Worm (Caenorhabditis elegans) whole organism, L3 larva: ENCODE measurements around the gene T06E6.10.

ENCODE experiments used
- R02D3.7 ChIP-seq: fragments of 150-350 bp; optimal IDR thresholded peaks from 2 replicates; lab custom pipeline; 2014; ENCODE audit warnings: missing biosample characterization, missing genetic modification characterization
- ZK546.5 ChIP-seq: sonication (generic microtip); optimal IDR thresholded peaks from 2 replicates; lab custom pipeline; 2017; ENCODE audit warnings: missing biosample characterization, missing genetic modification characterization
- ama-1 ChIP-seq: fragments of 150-350 bp; optimal IDR thresholded peaks from 2 replicates; lab custom pipeline; 2018
- ceh-16 ChIP-seq: sonication (generic microtip); optimal IDR thresholded peaks from 2 replicates; lab custom pipeline; 2017; ENCODE audit warnings: missing biosample characterization, missing genetic modification characterization
- ceh-28 ChIP-seq: fragments of 150-350 bp; optimal IDR thresholded peaks from 2 replicates; lab custom pipeline; 2014; ENCODE audit warnings: missing biosample characterization, missing genetic modification reagents, missing genetic modification characterization
- ceh-82 ChIP-seq: fragments of 150-350 bp; optimal IDR thresholded peaks from 2 replicates; lab custom pipeline; 2014; ENCODE audit warnings: missing biosample characterization, missing genetic modification characterization
- egl-5 ChIP-seq: fragments of 150-350 bp; optimal IDR thresholded peaks from 2 replicates; lab custom pipeline; 2017; ENCODE audit warnings: missing biosample characterization, missing genetic modification reagents, missing genetic modification characterization, inconsistent platforms
- elt-2 ChIP-seq: sonication (generic microtip); optimal IDR thresholded peaks from 2 replicates; lab custom pipeline; 2016; ENCODE audit warnings: missing genetic modification reagents, mild to moderate bottlenecking, missing genetic modification characterization, missing compliant biosample characterization
- elt-3 ChIP-seq, 3 experiments: fragments of 150-350 bp in 1 of 3; sonication (generic microtip) in 2 of 3; optimal IDR thresholded peaks; 2 replicates in 2 of 3; 4 replicates in 1 of 3; lab custom pipeline; 2014 to 2017; ENCODE audit warnings: missing biosample characterization in 3 of 3, missing genetic modification characterization in 3 of 3
- eor-1 ChIP-seq, 2 experiments: fragments of 150-350 bp; optimal IDR thresholded peaks; 2 replicates each; lab custom pipeline; 2014 to 2018; ENCODE audit warnings: missing biosample characterization in 2 of 2, missing genetic modification characterization in 2 of 2
- fkh-10 ChIP-seq: sonication (generic microtip); optimal IDR thresholded peaks from 2 replicates; lab custom pipeline; 2017; ENCODE audit warnings: missing biosample characterization, missing genetic modification reagents, missing genetic modification characterization
- fkh-2 ChIP-seq: fragments of 150-350 bp; optimal IDR thresholded peaks from 2 replicates; lab custom pipeline; 2014; ENCODE audit warnings: missing biosample characterization, missing genetic modification reagents, missing genetic modification characterization
- hmg-11 ChIP-seq: sonication (generic microtip); optimal IDR thresholded peaks from 2 replicates; lab custom pipeline; 2016; ENCODE audit warnings: missing genetic modification characterization, missing compliant biosample characterization
- jun-1 ChIP-seq: fragments of 150-350 bp; optimal IDR thresholded peaks from 2 replicates; lab custom pipeline; 2014; ENCODE audit warnings: missing biosample characterization, missing genetic modification reagents, missing genetic modification characterization
- lin-15B ChIP-seq: fragments of 150-350 bp; optimal IDR thresholded peaks from 2 replicates; lab custom pipeline; 2014; ENCODE audit warnings: missing biosample characterization, missing genetic modification characterization
- lin-39 ChIP-seq: fragments of 150-350 bp; optimal IDR thresholded peaks from 2 replicates; lab custom pipeline; 2018; ENCODE audit warnings: missing biosample characterization, missing genetic modification reagents, missing genetic modification characterization
- lsy-12 ChIP-seq: sonication (generic microtip); optimal IDR thresholded peaks from 2 replicates; lab custom pipeline; 2016; ENCODE audit warnings: mild to moderate bottlenecking, missing genetic modification characterization, missing compliant biosample characterization
- mdl-1 ChIP-seq: fragments of 150-350 bp; optimal IDR thresholded peaks from 2 replicates; lab custom pipeline; 2014; ENCODE audit warnings: missing biosample characterization, missing genetic modification characterization
- nfya-1 ChIP-seq: sonication (generic microtip); optimal IDR thresholded peaks from 2 replicates; lab custom pipeline; 2017; ENCODE audit warnings: missing genetic modification characterization, mild to moderate bottlenecking, missing compliant biosample characterization, antibody characterized with exemption, moderate library complexity; ENCODE audit not compliant: insufficient read depth
- nhr-11 ChIP-seq: fragments of 150-350 bp; optimal IDR thresholded peaks from 2 replicates; lab custom pipeline; 2014; ENCODE audit warnings: missing biosample characterization, missing genetic modification characterization
- nhr-237 ChIP-seq: fragments of 150-350 bp; optimal IDR thresholded peaks from 2 replicates; lab custom pipeline; 2014; ENCODE audit warnings: missing biosample characterization, missing genetic modification characterization
- nhr-25 ChIP-seq: sonication (generic microtip); optimal IDR thresholded peaks from 2 replicates; lab custom pipeline; 2017; ENCODE audit warnings: missing biosample characterization, missing genetic modification characterization
- nhr-28 ChIP-seq: fragments of 150-350 bp; optimal IDR thresholded peaks from 2 replicates; lab custom pipeline; 2014; ENCODE audit warnings: missing biosample characterization, missing genetic modification characterization
- nhr-43 ChIP-seq: sonication (generic microtip); optimal IDR thresholded peaks from 2 replicates; lab custom pipeline; 2016; ENCODE audit warnings: mild to moderate bottlenecking, missing genetic modification characterization, missing compliant biosample characterization; ENCODE audit not compliant: poor library complexity, severe bottlenecking
- nhr-67 ChIP-seq: fragments of 150-350 bp; optimal IDR thresholded peaks from 2 replicates; lab custom pipeline; 2014; ENCODE audit warnings: missing biosample characterization, missing genetic modification characterization
- nhr-77 ChIP-seq: fragments of 150-350 bp; optimal IDR thresholded peaks from 2 replicates; lab custom pipeline; 2014; ENCODE audit warnings: missing biosample characterization, missing genetic modification characterization
- pqm-1 ChIP-seq: fragments of 150-350 bp; optimal IDR thresholded peaks from 2 replicates; lab custom pipeline; 2017; ENCODE audit warnings: missing biosample characterization, missing genetic modification characterization, inconsistent platforms
- sea-2 ChIP-seq: fragments of 150-350 bp; sonication (generic microtip); optimal IDR thresholded peaks from 4 replicates; lab custom pipeline; 2014; ENCODE audit warnings: missing biosample characterization, missing genetic modification reagents, missing genetic modification characterization
- skn-1 ChIP-seq: fragments of 150-350 bp; optimal IDR thresholded peaks from 2 replicates; lab custom pipeline; 2014; ENCODE audit warnings: missing biosample characterization, missing genetic modification characterization
- snpc-4 ChIP-seq: fragments of 150-350 bp; optimal IDR thresholded peaks from 2 replicates; lab custom pipeline; 2014; ENCODE audit warnings: missing biosample characterization, missing genetic modification characterization
- unc-62 ChIP-seq: fragments of 150-350 bp; sonication (generic microtip); optimal IDR thresholded peaks from 4 replicates; lab custom pipeline; 2014; ENCODE audit warnings: missing biosample characterization, missing genetic modification reagents, missing genetic modification characterization
- zag-1 ChIP-seq: fragments of 150-350 bp; optimal IDR thresholded peaks from 2 replicates; lab custom pipeline; 2014; ENCODE audit warnings: missing biosample characterization, missing genetic modification characterization
- ztf-11 ChIP-seq: fragments of 150-350 bp; optimal IDR thresholded peaks from 2 replicates; lab custom pipeline; 2014; ENCODE audit warnings: missing biosample characterization, missing genetic modification characterization

The T06E6.10 gene

ce11 chrV:15445437-15445836, 27.5 kb downstream of the T06E6.10 start, which contains the start of gene srh-239:
Gene srh-239, plus strand, starts transcription at chrV:15445737.
- TF ChIP-seq ceh-28 (no peak), skn-1 (tag; lab: Kevin White, UChicago) (no peak), nhr-67 (no peak), ztf-11 (tag; lab: Kevin White, UChicago) (no peak), eor-1 (tag; optimal IDR thresholded peaks at IDR 0.05; lab: Kevin White, UChicago) (no peak), lin-39 (tag; lab: Kevin White, UChicago) (no peak), ceh-16 (tag; lab: Kevin White, UChicago) (no peak), snpc-4 (no peak), ama-1 (lab: Kevin White, UChicago) (no peak), ZK546.5 (tag; lab: Kevin White, UChicago) (no peak), lsy-12 (tag; lab: Kevin White, UChicago) (no peak), zag-1 (tag; lab: Kevin White, UChicago) (no peak), unc-62 (no peak), lin-15B (no peak)

- TF ChIP-seq ceh-82 (tag; lab: Kevin White, UChicago) (no peak), hmg-11 (tag; lab: Kevin White, UChicago) (no peak), sea-2 (GFP tag; lab: Kevin White, UChicago) (no peak), fkh-10 (no peak), nhr-11 (no peak), ceh-28 (no peak), pqm-1 (tag; lab: Kevin White, UChicago) (peak; percentile 77), elt-2 (tag; lab: Kevin White, UChicago) (peak; percentile 81), snpc-4 (no peak), R02D3.7 (tag; lab: Kevin White, UChicago) (no peak), nhr-237 (tag; lab: Kevin White, UChicago) (no peak), egl-5 (no peak)
- TF ChIP-seq, all 47 proteins: peak for 2
Observed at ce11 chrV:15448408-15448807, 30.5 kb downstream of the T06E6.10 start, which contains the start of gene T26H5.4. Gene T26H5.4, minus strand, starts transcription at chrV:15448701.

ce11 chrV:15448865-15449264, 30.9 kb downstream of the T06E6.10 start, which contains the start of gene T26H5.14:
Gene T26H5.14, plus strand, starts transcription at chrV:15449165.
- no peak for TF ChIP-seq ceh-82 (tag; lab: Kevin White, UChicago)
- TF ChIP-seq fkh-2, result no peak
- TF ChIP-seq elt-2 (tag; lab: Kevin White, UChicago), result peak; percentile 40

- no peak for TF ChIP-seq nhr-28 (tag; lab: Kevin White, UChicago)
- no peak for TF ChIP-seq nfya-1 (tag; lab: Kevin White, UChicago)
- TF ChIP-seq nhr-25 (tag; lab: Kevin White, UChicago), result no peak
- TF ChIP-seq ceh-28, result no peak
- no peak for TF ChIP-seq lin-15B
- no peak for TF ChIP-seq skn-1 (tag; lab: Kevin White, UChicago)
- TF ChIP-seq lin-39 (tag; lab: Kevin White, UChicago), result no peak
- no peak for TF ChIP-seq mdl-1 (tag; lab: Kevin White, UChicago)
- TF ChIP-seq elt-3 (tag; optimal IDR thresholded peaks at IDR 0.05; lab: Kevin White, UChicago), result no peak
- no peak for TF ChIP-seq jun-1 (tag; lab: Kevin White, UChicago)
- TF ChIP-seq unc-62, result no peak
- TF ChIP-seq ceh-16 (tag; lab: Kevin White, UChicago), result no peak
- TF ChIP-seq nhr-43 (tag; lab: Kevin White, UChicago), result no peak
- no peak for TF ChIP-seq elt-2 (tag; lab: Kevin White, UChicago)
- no peak for TF ChIP-seq nhr-11
Observed at ce11 chrV:15451421-15451820, 33.5 kb downstream of the T06E6.10 start, which contains the start of gene srw-33. Gene srw-33, minus strand, starts transcription at chrV:15451521.

ce11 chrV:15454322-15454721, 36.4 kb downstream of the T06E6.10 start:
- TF ChIP-seq nhr-77 (tag; lab: Kevin White, UChicago), result no peak
- TF ChIP-seq nhr-67, result no peak
- TF ChIP-seq nhr-43 (tag; lab: Kevin White, UChicago), result peak; percentile 31
- TF ChIP-seq nhr-28 (tag; lab: Kevin White, UChicago), result no peak
